Worm (Caenorhabditis elegans) whole organism, midembryonic: ENCODE measurements around the gene M04D8.4.

ENCODE experiments used
- T22C8.4 ChIP-seq: fragments of 200-800 bp; sonication (Bioruptor generic); IDR thresholded peaks from 2 replicates; pipeline ENCODE4 v1.3.6; 2022; ENCODE audit warnings: missing genetic modification characterization, missing compliant biosample characterization
- cog-1 ChIP-seq: sonication (generic microtip); optimal IDR thresholded peaks from 2 replicates; lab custom pipeline; 2016; ENCODE audit warnings: missing genetic modification characterization, missing compliant biosample characterization
- flt-1 ChIP-seq: fragments of 200-800 bp; sonication (Bioruptor generic); IDR thresholded peaks from 2 replicates; pipeline ENCODE4 v1.3.6; 2022; ENCODE audit warnings: missing genetic modification characterization, missing compliant biosample characterization
- klf-2 ChIP-seq: fragments of 200-800 bp; sonication (Bioruptor generic); conservative IDR thresholded peaks from 2 replicates; pipeline ENCODE4 v1.3.6; 2022; ENCODE audit warnings: missing genetic modification reagents, missing genetic modification characterization, missing compliant biosample characterization
- med-1 ChIP-seq: sonication (generic microtip); optimal IDR thresholded peaks from 2 replicates; lab custom pipeline; 2017; ENCODE audit warnings: missing genetic modification characterization, mild to moderate bottlenecking, missing compliant biosample characterization, antibody characterized with exemption, missing genetic modification reagents; ENCODE audit not compliant: insufficient read depth
- ref-1 ChIP-seq: fragments of 200-800 bp; sonication (Bioruptor generic); conservative IDR thresholded peaks from 2 replicates; pipeline ENCODE4 v1.3.6; 2022; ENCODE audit warnings: missing genetic modification reagents, missing genetic modification characterization, missing compliant biosample characterization
- tab-1 ChIP-seq: fragments of 200-800 bp; sonication (Bioruptor generic); IDR thresholded peaks from 2 replicates; pipeline ENCODE4 v1.3.6; 2022; ENCODE audit warnings: missing genetic modification characterization, missing compliant biosample characterization
- ztf-23 ChIP-seq: fragments of 200-800 bp; sonication (Bioruptor generic); IDR thresholded peaks from 2 replicates; pipeline ENCODE4 v1.3.6; 2022; ENCODE audit warnings: missing genetic modification reagents, missing genetic modification characterization, missing compliant biosample characterization
- ztf-29 ChIP-seq: fragments of 200-800 bp; sonication (Bioruptor generic); IDR thresholded peaks from 2 replicates; pipeline ENCODE4 v1.3.6; 2022; ENCODE audit warnings: missing genetic modification reagents, missing genetic modification characterization, missing compliant biosample characterization

The M04D8.4 gene

ce11 chrIII:10027947-10028346 is 2.5 kb downstream of the M04D8.4 start, which contains the start of gene ins-23:
TSS of gene ins-23 (plus strand) at chrIII:10028247.
- TF ChIP-seq ref-1 = no peak
- no peak for TF ChIP-seq T22C8.4 (GFP tag; lab: Robert Waterston, UW)
- TF ChIP-seq tab-1 = no peak
- no peak for TF ChIP-seq ztf-23 (GFP tag; lab: Robert Waterston, UW)
- TF ChIP-seq ztf-29 (GFP tag; lab: Robert Waterston, UW) = no peak
- no peak for TF ChIP-seq cog-1 (tag; lab: Kevin White, UChicago)
- TF ChIP-seq med-1 (GFP tag; lab: Kevin White, UChicago) = no peak
- no peak for TF ChIP-seq flt-1 (GFP tag; lab: Robert Waterston, UW)
- no peak for TF ChIP-seq klf-2 (GFP tag; lab: Robert Waterston, UW)

- TF ChIP-seq flt-1 (GFP tag; lab: Robert Waterston, UW) = no peak
- no peak for TF ChIP-seq T22C8.4 (GFP tag; lab: Robert Waterston, UW)
- TF ChIP-seq klf-2 (GFP tag; lab: Robert Waterston, UW) = no peak
- TF ChIP-seq cog-1 (tag; lab: Kevin White, UChicago) = no peak
Measured at ce11 chrIII:10025989-10026388, 4.5 kb downstream of the M04D8.4 start, which contains the start of gene ins-22. TSS of gene ins-22 (plus strand) at chrIII:10026289.

ce11 chrIII:10023452-10023851 is 7.0 kb downstream of the M04D8.4 start, which contains the start of gene ins-21:
TSS of gene ins-21 (plus strand) at chrIII:10023752.
- TF ChIP-seq ztf-29 (GFP tag; lab: Robert Waterston, UW) = no peak
- TF ChIP-seq klf-2 (GFP tag; lab: Robert Waterston, UW) = no peak
- TF ChIP-seq cog-1 (tag; lab: Kevin White, UChicago) = no peak
- no peak for TF ChIP-seq ref-1
- no peak for TF ChIP-seq flt-1 (GFP tag; lab: Robert Waterston, UW)
- no peak for TF ChIP-seq tab-1
- TF ChIP-seq T22C8.4 (GFP tag; lab: Robert Waterston, UW) = no peak
- no peak for TF ChIP-seq med-1 (GFP tag; lab: Kevin White, UChicago)
- TF ChIP-seq ztf-23 (GFP tag; lab: Robert Waterston, UW) = no peak

ce11 chrIII:10018007-10018406 is 12.4 kb downstream of the M04D8.4 start:
- TF ChIP-seq klf-2 (GFP tag; lab: Robert Waterston, UW) (no peak), cog-1 (tag; lab: Kevin White, UChicago) (no peak), ztf-23 (GFP tag; lab: Robert Waterston, UW) (no peak), T22C8.4 (GFP tag; lab: Robert Waterston, UW) (no peak), ref-1 (no peak), ztf-29 (GFP tag; lab: Robert Waterston, UW) (no peak), tab-1 (no peak), flt-1 (GFP tag; lab: Robert Waterston, UW) (no peak), med-1 (GFP tag; lab: Kevin White, UChicago) (no peak)

- TF ChIP-seq flt-1 (GFP tag; lab: Robert Waterston, UW) (0 out of 2 replicates have a peak, but pooled peaks have one; percentile 26), ztf-29 (GFP tag; lab: Robert Waterston, UW) (no peak), ztf-23 (GFP tag; lab: Robert Waterston, UW) (no peak), T22C8.4 (GFP tag; lab: Robert Waterston, UW) (no peak), cog-1 (tag; lab: Kevin White, UChicago) (no peak), med-1 (GFP tag; lab: Kevin White, UChicago) (no peak), klf-2 (GFP tag; lab: Robert Waterston, UW) (no peak)
Measured at ce11 chrIII:10016413-10017051, 13.9 kb downstream of the M04D8.4 start, which contains the start of gene rgs-1. TSS of gene rgs-1 (minus strand) at chrIII:10016558.

ce11 chrIII:10012136-10012535 is 18.3 kb downstream of the M04D8.4 start, which contains the start of gene C05B5.16:
TSS of gene C05B5.16 (plus strand) at chrIII:10012436.
- TF ChIP-seq ref-1 = no peak

- TF ChIP-seq ztf-23 (GFP tag; lab: Robert Waterston, UW) = no peak
- TF ChIP-seq flt-1 (GFP tag; lab: Robert Waterston, UW) = no peak
- no peak for TF ChIP-seq cog-1 (tag; lab: Kevin White, UChicago)
- TF ChIP-seq tab-1 = no peak
- TF ChIP-seq T22C8.4 (GFP tag; lab: Robert Waterston, UW) = no peak
- TF ChIP-seq ztf-29 (GFP tag; lab: Robert Waterston, UW) = no peak
- TF ChIP-seq klf-2 (GFP tag; lab: Robert Waterston, UW) = no peak
- no peak for TF ChIP-seq ref-1
- TF ChIP-seq med-1 (GFP tag; lab: Kevin White, UChicago) = no peak
Measured at ce11 chrIII:10010117-10010516, 20.3 kb downstream of the M04D8.4 start, which contains the start of gene fbxa-155. TSS of gene fbxa-155 (minus strand) at chrIII:10010217.

- TF ChIP-seq cog-1 (tag; lab: Kevin White, UChicago) (no peak), ref-1 (no peak), tab-1 (no peak), ztf-23 (GFP tag; lab: Robert Waterston, UW) (no peak), med-1 (GFP tag; lab: Kevin White, UChicago) (no peak), flt-1 (GFP tag; lab: Robert Waterston, UW) (no peak), ztf-29 (GFP tag; lab: Robert Waterston, UW) (no peak), T22C8.4 (GFP tag; lab: Robert Waterston, UW) (no peak), klf-2 (GFP tag; lab: Robert Waterston, UW) (no peak)
Measured at ce11 chrIII:10006734-10007348, 23.6 kb downstream of the M04D8.4 start, which contains the start of gene C05B5.8. TSS of gene C05B5.8 (minus strand) at chrIII:10006784.

- no peak for TF ChIP-seq flt-1 (GFP tag; lab: Robert Waterston, UW)
- TF ChIP-seq ztf-23 (GFP tag; lab: Robert Waterston, UW) = no peak
- no peak for TF ChIP-seq ref-1
- TF ChIP-seq cog-1 (tag; lab: Kevin White, UChicago) = no peak
- no peak for TF ChIP-seq med-1 (GFP tag; lab: Kevin White, UChicago)
- no peak for TF ChIP-seq klf-2 (GFP tag; lab: Robert Waterston, UW)
- TF ChIP-seq T22C8.4 (GFP tag; lab: Robert Waterston, UW) = no peak
- no peak for TF ChIP-seq ztf-29 (GFP tag; lab: Robert Waterston, UW)
- no peak for TF ChIP-seq tab-1
Measured at ce11 chrIII:10004213-10004612, 26.2 kb downstream of the M04D8.4 start, which contains the start of gene C05B5.11. TSS of gene C05B5.11 (plus strand) at chrIII:10004513.
